Worm (Caenorhabditis elegans) whole organism, young adult: Measurements from ENCODE around the gene cyp-13A4.

Experiments used
- B0035.1 ChIP-seq: sonication (generic microtip); optimal IDR thresholded peaks from 2 replicates; lab custom pipeline; 2016; ENCODE audit warnings: missing genetic modification characterization, mild to moderate bottlenecking, missing compliant biosample characterization, missing genotype, missing genetic modification reagents
- C06A6.2 ChIP-seq: fragments of 200-800 bp; sonication (Bioruptor generic); conservative IDR thresholded peaks from 2 replicates; pipeline ENCODE4 v1.3.6; 2022; ENCODE audit warnings: missing genetic modification characterization, missing compliant biosample characterization
- D2030.7 ChIP-seq: fragments of 200-800 bp; sonication (Bioruptor generic); IDR thresholded peaks from 2 replicates; pipeline ENCODE4 v1.3.6; 2022; ENCODE audit warnings: missing genetic modification reagents, missing genetic modification characterization, missing compliant biosample characterization
- F10E7.11 ChIP-seq: sonication (generic microtip); optimal IDR thresholded peaks from 2 replicates; lab custom pipeline; 2017; ENCODE audit warnings: mild to moderate bottlenecking, missing genetic modification characterization, moderate library complexity, missing compliant biosample characterization
- F33H1.4 ChIP-seq: fragments of 200-800 bp; sonication (Bioruptor generic); IDR thresholded peaks from 2 replicates; pipeline ENCODE4 v1.3.6; 2022; ENCODE audit warnings: missing genetic modification reagents, missing genetic modification characterization, missing compliant biosample characterization
- F37B4.10 ChIP-seq: fragments of 200-800 bp; sonication (Bioruptor generic); IDR thresholded peaks from 2 replicates; pipeline ENCODE4 v1.3.6; 2022; ENCODE audit warnings: missing genetic modification characterization, missing compliant biosample characterization
- F49E8.2 ChIP-seq: sonication (generic microtip); optimal IDR thresholded peaks from 3 replicates; lab custom pipeline; 2017; ENCODE audit warnings: missing genetic modification characterization, mild to moderate bottlenecking, missing compliant biosample characterization, antibody characterized with exemption, moderate library complexity; ENCODE audit not compliant: insufficient read depth
- F57A8.1 ChIP-seq: fragments of 200-800 bp; sonication (Bioruptor generic); optimal IDR thresholded peaks from 2 replicates; lab custom pipeline; 2018; ENCODE audit warnings: mild to moderate bottlenecking, missing genetic modification characterization, moderate library complexity, missing compliant biosample characterization
- F57C9.4 ChIP-seq: sonication (generic microtip); optimal IDR thresholded peaks from 2 replicates; lab custom pipeline; 2017; ENCODE audit warnings: mild to moderate bottlenecking, missing genetic modification characterization, missing compliant biosample characterization
- K12H6.12 ChIP-seq: fragments of 200-800 bp; sonication (Bioruptor generic); optimal IDR thresholded peaks from 2 replicates; lab custom pipeline; 2018; ENCODE audit warnings: mild to moderate bottlenecking, missing genetic modification characterization, missing compliant biosample characterization
- Y53F4B.3 ChIP-seq: fragments of 200-800 bp; sonication (Bioruptor generic); IDR thresholded peaks from 2 replicates; pipeline ENCODE4 v1.3.6; 2022; ENCODE audit warnings: missing genetic modification reagents, missing genetic modification characterization, missing compliant biosample characterization
- Y56A3A.18 ChIP-seq: fragments of 200-800 bp; sonication (Bioruptor generic); IDR thresholded peaks from 2 replicates; pipeline ENCODE4 v1.3.6; 2022; ENCODE audit warnings: missing genetic modification reagents, missing genetic modification characterization, missing compliant biosample characterization
- Y67H2A.10 ChIP-seq: fragments of 200-800 bp; sonication (Bioruptor generic); conservative IDR thresholded peaks from 2 replicates; pipeline ENCODE4 v1.3.6; 2022; ENCODE audit warnings: missing genetic modification reagents, missing genetic modification characterization, missing compliant biosample characterization
- ama-1 ChIP-seq, 3 experiments: fragments of 150-350 bp in 1 of 3; sonication (generic microtip) in 2 of 3; optimal IDR thresholded peaks; 2 replicates each; lab custom pipeline; 2014 to 2018; ENCODE audit warnings: missing biosample characterization in 2 of 3, missing genetic modification characterization in 2 of 3, missing genetic modification reagents in 2 of 3
- aptf-3 ChIP-seq: fragments of 200-800 bp; sonication (Bioruptor generic); IDR thresholded peaks from 2 replicates; pipeline ENCODE4 v1.3.6; 2022; ENCODE audit warnings: missing genetic modification characterization, missing compliant biosample characterization
- attf-5 ChIP-seq: fragments of 200-800 bp; sonication (Bioruptor generic); optimal IDR thresholded peaks from 2 replicates; lab custom pipeline; 2018; ENCODE audit warnings: mild to moderate bottlenecking, missing genetic modification characterization, missing compliant biosample characterization
- attf-6 ChIP-seq: fragments of 200-800 bp; sonication (Bioruptor generic); IDR thresholded peaks from 2 replicates; pipeline ENCODE4 v1.3.6; 2022; ENCODE audit warnings: missing genetic modification reagents, missing genetic modification characterization, missing compliant biosample characterization
- bed-1 ChIP-seq: fragments of 200-800 bp; sonication (Bioruptor generic); IDR thresholded peaks from 2 replicates; pipeline ENCODE4 v1.3.6; 2022; ENCODE audit warnings: missing genetic modification reagents, missing genetic modification characterization, missing compliant biosample characterization
- cebp-2 ChIP-seq: fragments of 200-800 bp; sonication (Bioruptor generic); IDR thresholded peaks from 2 replicates; pipeline ENCODE4 v1.3.6; 2022; ENCODE audit warnings: missing genetic modification characterization, missing compliant biosample characterization
- ceh-27 ChIP-seq: fragments of 200-800 bp; sonication (Bioruptor generic); optimal IDR thresholded peaks from 2 replicates; lab custom pipeline; 2018; ENCODE audit warnings: mild to moderate bottlenecking, missing genetic modification characterization, moderate library complexity, missing compliant biosample characterization
- ceh-91 ChIP-seq: fragments of 200-800 bp; sonication (Bioruptor generic); IDR thresholded peaks from 2 replicates; pipeline ENCODE4 v1.3.6; 2022; ENCODE audit warnings: missing genetic modification reagents, missing genetic modification characterization, missing compliant biosample characterization
- dpff-1 ChIP-seq: sonication (generic microtip); optimal IDR thresholded peaks from 2 replicates; lab custom pipeline; 2017; ENCODE audit warnings: mild to moderate bottlenecking, missing genetic modification characterization, missing compliant biosample characterization
- ekl-4 ChIP-seq: fragments of 200-800 bp; sonication (Bioruptor generic); IDR thresholded peaks from 2 replicates; pipeline ENCODE4 v1.3.6; 2022; ENCODE audit warnings: missing genetic modification reagents, missing genetic modification characterization, missing compliant biosample characterization
- ets-4 ChIP-seq: fragments of 200-800 bp; sonication (Bioruptor generic); optimal IDR thresholded peaks from 2 replicates; lab custom pipeline; 2018; ENCODE audit warnings: mild to moderate bottlenecking, missing genetic modification characterization, missing compliant biosample characterization
- fkh-3 ChIP-seq: sonication (generic microtip); optimal IDR thresholded peaks from 2 replicates; lab custom pipeline; 2016; ENCODE audit warnings: mild to moderate bottlenecking, missing genetic modification characterization, missing compliant biosample characterization
- him-1 ChIP-seq: sonication (generic microtip); optimal IDR thresholded peaks from 2 replicates; lab custom pipeline; 2016; ENCODE audit warnings: missing genotype, missing genetic modification reagents, missing genetic modification characterization, missing compliant biosample characterization
- hlh-26 ChIP-seq: fragments of 200-800 bp; sonication (Bioruptor generic); conservative IDR thresholded peaks from 2 replicates; pipeline ENCODE4 v1.3.6; 2022; ENCODE audit warnings: missing genetic modification reagents, missing genetic modification characterization, missing compliant biosample characterization
- hmg-20 ChIP-seq: fragments of 200-800 bp; sonication (Bioruptor generic); IDR thresholded peaks from 2 replicates; pipeline ENCODE4 v1.3.6; 2022; ENCODE audit warnings: missing genetic modification reagents, missing genetic modification characterization, missing compliant biosample characterization
- lin-26 ChIP-seq: fragments of 200-800 bp; sonication (Bioruptor generic); IDR thresholded peaks from 2 replicates; pipeline ENCODE4 v1.3.6; 2022; ENCODE audit warnings: missing genetic modification reagents, missing genetic modification characterization, missing compliant biosample characterization
- lsl-1 ChIP-seq: fragments of 200-800 bp; sonication (Bioruptor generic); optimal IDR thresholded peaks from 2 replicates; lab custom pipeline; 2018; ENCODE audit warnings: mild to moderate bottlenecking, missing genetic modification characterization, moderate library complexity, missing compliant biosample characterization
- madf-6 ChIP-seq: fragments of 200-800 bp; sonication (Bioruptor generic); IDR thresholded peaks from 2 replicates; pipeline ENCODE4 v1.3.6; 2022; ENCODE audit warnings: missing genetic modification reagents, missing genetic modification characterization, missing compliant biosample characterization
- nfya-1 ChIP-seq: sonication (generic microtip); optimal IDR thresholded peaks from 2 replicates; lab custom pipeline; 2017; ENCODE audit warnings: antibody characterized with exemption, missing compliant biosample characterization, missing genetic modification characterization, borderline replicate concordance; ENCODE audit not compliant: insufficient read depth
- nfyb-1 ChIP-seq: fragments of 200-800 bp; sonication (Bioruptor generic); IDR thresholded peaks from 2 replicates; pipeline ENCODE4 v1.3.6; 2022; ENCODE audit warnings: missing genetic modification reagents, missing genetic modification characterization, missing compliant biosample characterization
- nhr-120 ChIP-seq: fragments of 200-800 bp; sonication (Bioruptor generic); IDR thresholded peaks from 2 replicates; pipeline ENCODE4 v1.3.6; 2022; ENCODE audit warnings: missing genetic modification characterization, missing compliant biosample characterization
- pbrm-1 ChIP-seq: fragments of 200-800 bp; sonication (Bioruptor generic); IDR thresholded peaks from 2 replicates; pipeline ENCODE4 v1.3.6; 2022; ENCODE audit warnings: missing genetic modification reagents, missing genetic modification characterization, missing compliant biosample characterization
- somi-1 ChIP-seq: fragments of 200-800 bp; sonication (Bioruptor generic); optimal IDR thresholded peaks from 2 replicates; lab custom pipeline; 2018; ENCODE audit warnings: mild to moderate bottlenecking, missing genetic modification characterization, missing compliant biosample characterization
- sptf-2 ChIP-seq: fragments of 200-800 bp; sonication (Bioruptor generic); optimal IDR thresholded peaks from 2 replicates; lab custom pipeline; 2018; ENCODE audit warnings: mild to moderate bottlenecking, missing genetic modification characterization, missing compliant biosample characterization
- unc-62 ChIP-seq: fragments of 150-350 bp; optimal IDR thresholded peaks from 2 replicates; lab custom pipeline; 2014; ENCODE audit warnings: missing biosample characterization, missing genetic modification reagents, missing genetic modification characterization
- xnd-1 ChIP-seq: sonication (generic microtip); optimal IDR thresholded peaks from 2 replicates; lab custom pipeline; 2016; ENCODE audit warnings: missing genotype, missing genetic modification reagents, missing genetic modification characterization, missing compliant biosample characterization
- ztf-6 ChIP-seq: fragments of 200-800 bp; sonication (Bioruptor generic); IDR thresholded peaks from 2 replicates; pipeline ENCODE4 v1.3.6; 2022; ENCODE audit warnings: missing genetic modification reagents, missing genetic modification characterization, missing compliant biosample characterization

Gene cyp-13A4

ce11 chrII:9841985-9842505, 44.5 kb upstream of the cyp-13A4 start, which contains the start of gene rnh-1.2 (continued):
- TF ChIP-seq F57C9.4 (tag; lab: Kevin White, UChicago) (no peak), Y67H2A.10 (GFP tag; lab: Robert Waterston, UW) (no peak), nhr-120 (no peak), ets-4 (no peak), F10E7.11 (tag; lab: Kevin White, UChicago) (no peak), K12H6.12 (tag; lab: Kevin White, UChicago) (no peak), ama-1 (optimal IDR thresholded peaks at IDR 0.05; lab: Kevin White, UChicago) (no peak), ama-1 (GFP tag; optimal IDR thresholded peaks at IDR 0.05; lab: Kevin White, UChicago) (no peak), D2030.7 (GFP tag; lab: Robert Waterston, UW) (no peak), Y53F4B.3 (GFP tag; lab: Robert Waterston, UW) (no peak), lsl-1 (GFP tag; lab: Kevin White, UChicago) (peak; percentile 87), xnd-1 (tag; lab: Kevin White, UChicago) (peak; percentile 79), madf-6 (peak; percentile 96), fkh-3 (tag; lab: Kevin White, UChicago) (no peak)

- TF ChIP-seq ceh-27 (GFP tag; lab: Kevin White, UChicago) (no peak), attf-5 (GFP tag; lab: Kevin White, UChicago) (no peak), aptf-3 (no peak), nhr-120 (no peak), C06A6.2 (GFP tag; lab: Robert Waterston, UW) (no peak), somi-1 (GFP tag; lab: Kevin White, UChicago) (no peak), F49E8.2 (no peak), F37B4.10 (GFP tag; lab: Robert Waterston, UW) (no peak), attf-6 (GFP tag; lab: Robert Waterston, UW) (no peak), ztf-6 (no peak), hlh-26 (GFP tag; lab: Robert Waterston, UW) (no peak), F33H1.4 (GFP tag; lab: Robert Waterston, UW) (no peak), cebp-2 (GFP tag; lab: Robert Waterston, UW) (no peak), nfyb-1 (GFP tag; lab: Robert Waterston, UW) (no peak)
Measured at ce11 chrII:9840313-9840712, 42.8 kb upstream of the cyp-13A4 start, which contains the start of gene ZK938.11. ZK938.11 (minus strand) TSS chrII:9840413.

ce11 chrII:9838260-9838935, 40.9 kb upstream of the cyp-13A4 start, which contains the start of gene arrd-4:
arrd-4 (minus strand) TSS chrII:9838310.
- TF ChIP-seq Y56A3A.18 (GFP tag; lab: Robert Waterston, UW) (no peak), bed-1 (GFP tag; lab: Robert Waterston, UW) (no peak), sptf-2 (GFP tag; lab: Kevin White, UChicago) (no peak), ceh-91 (GFP tag; lab: Robert Waterston, UW) (no peak), lin-26 (GFP tag; lab: Robert Waterston, UW) (no peak)

- no peak for TF ChIP-seq pbrm-1
- TF ChIP-seq dpff-1, result no peak
- no peak for TF ChIP-seq F33H1.4 (GFP tag; lab: Robert Waterston, UW)
- no peak for TF ChIP-seq unc-62 (GFP tag; lab: Kevin White, UChicago)
- TF ChIP-seq F57A8.1 (GFP tag; lab: Kevin White, UChicago), result no peak
- no peak for TF ChIP-seq hmg-20 (GFP tag; lab: Robert Waterston, UW)
- no peak for TF ChIP-seq nfya-1
- TF ChIP-seq ekl-4 (GFP tag; lab: Robert Waterston, UW), result no peak
- TF ChIP-seq him-1, result no peak
- TF ChIP-seq lin-26 (GFP tag; lab: Robert Waterston, UW), result no peak
- no peak for TF ChIP-seq B0035.1 (tag; lab: Kevin White, UChicago)
- no peak for TF ChIP-seq K12H6.12 (tag; lab: Kevin White, UChicago)
Measured at ce11 chrII:9835958-9836357, 38.4 kb upstream of the cyp-13A4 start.
